Fruit fly (Drosophila melanogaster) Kc167 (cell line): ENCODE data around the gene Sfp79B.

ENCODE experiments used
- Myc ChIP-seq: fragments of >200 bp; optimal IDR thresholded peaks from 2 replicates; lab custom pipeline; 2017; ENCODE audit warnings: missing external identifiers
- Sin3A ChIP-seq: fragments of >200 bp; optimal IDR thresholded peaks from 2 replicates; lab custom pipeline; 2018; ENCODE audit warnings: missing external identifiers
- h ChIP-seq: fragments of >200 bp; optimal IDR thresholded peaks from 3 replicates; lab custom pipeline; 2018; ENCODE audit warnings: missing external identifiers
- insv ChIP-seq: fragments of >200 bp; optimal IDR thresholded peaks from 3 replicates; lab custom pipeline; 2018; ENCODE audit warnings: missing external identifiers
- psq ChIP-seq: fragments of >200 bp; optimal IDR thresholded peaks from 2 replicates; lab custom pipeline; 2017; ENCODE audit warnings: missing external identifiers
- ttk ChIP-seq: sonication (Bioruptor generic); optimal IDR thresholded peaks from 2 replicates; lab custom pipeline; 2017; ENCODE audit warnings: missing external identifiers

The Sfp79B gene

dm6 chr3L:22082420-22082819 is 2.3 kb downstream of the Sfp79B start, which contains the start of gene msopa:
Gene msopa, plus strand, starts transcription at chr3L:22082720.
- TF ChIP-seq Sin3A (lab: Kevin White, UChicago) (no peak), h (lab: Kevin White, UChicago) (no peak), Myc (lab: Kevin White, UChicago) (no peak), insv (lab: Kevin White, UChicago) (no peak), ttk (lab: Kevin White, UChicago) (no peak), psq (lab: Kevin White, UChicago) (no peak)

- TF ChIP-seq Myc (lab: Kevin White, UChicago) = no peak
- no peak for TF ChIP-seq insv (lab: Kevin White, UChicago)
- TF ChIP-seq ttk (lab: Kevin White, UChicago) = no peak
- TF ChIP-seq psq (lab: Kevin White, UChicago) = no peak
- TF ChIP-seq h (lab: Kevin White, UChicago) = no peak
- TF ChIP-seq Sin3A (lab: Kevin White, UChicago) = no peak
These were observed 3.1 kb downstream of the Sfp79B start for dm6 chr3L:22083131-22083648.

dm6 chr3L:22091339-22091738 is 11.2 kb downstream of the Sfp79B start:
- TF ChIP-seq Myc (lab: Kevin White, UChicago) (no peak), h (lab: Kevin White, UChicago) (no peak), insv (lab: Kevin White, UChicago) (no peak), Sin3A (lab: Kevin White, UChicago) (no peak), ttk (lab: Kevin White, UChicago) (no peak), psq (lab: Kevin White, UChicago) (no peak)

- TF ChIP-seq Myc (lab: Kevin White, UChicago) (no peak), insv (lab: Kevin White, UChicago) (no peak), ttk (lab: Kevin White, UChicago) (no peak), h (lab: Kevin White, UChicago) (no peak), psq (lab: Kevin White, UChicago) (no peak), Sin3A (lab: Kevin White, UChicago) (no peak)
These were observed 14.3 kb downstream of the Sfp79B start for dm6 chr3L:22094308-22094866.

- TF ChIP-seq Myc (lab: Kevin White, UChicago) (no peak), insv (lab: Kevin White, UChicago) (no peak), h (lab: Kevin White, UChicago) (no peak), psq (lab: Kevin White, UChicago) (no peak), ttk (lab: Kevin White, UChicago) (no peak), Sin3A (lab: Kevin White, UChicago) (no peak)
These were observed 26.6 kb downstream of the Sfp79B start for dm6 chr3L:22106704-22107103.

dm6 chr3L:22109903-22110302 is 29.8 kb downstream of the Sfp79B start:
- TF ChIP-seq psq (lab: Kevin White, UChicago) = no peak
- TF ChIP-seq insv (lab: Kevin White, UChicago) = no peak

- TF ChIP-seq ttk (lab: Kevin White, UChicago) = no peak
- TF ChIP-seq insv (lab: Kevin White, UChicago) = no peak
- TF ChIP-seq Sin3A (lab: Kevin White, UChicago) = no peak
- TF ChIP-seq psq (lab: Kevin White, UChicago) = no peak
- no peak for TF ChIP-seq Myc (lab: Kevin White, UChicago)
- no peak for TF ChIP-seq h (lab: Kevin White, UChicago)
These were observed 33.1 kb downstream of the Sfp79B start for dm6 chr3L:22113186-22113585.
